Worm (Caenorhabditis elegans): Measurements from ENCODE around the gene irld-67.
A peak's percentile ranks its signal among the peaks of the same experiment; 100 is the strongest.

The irld-67 gene

ce11 chrII:2952629-2953028 is 18.4 kb upstream of the irld-67 start, which contains the start of gene irld-51:
Gene irld-51, minus strand, starts transcription at chrII:2952729.
- no peak for TF ChIP-seq zip-11 (GFP tag; IDR thresholded peaks at IDR 0.05)
- TF ChIP-seq nhr-42 (GFP tag; IDR thresholded peaks at IDR 0.05), result no peak
- no peak for TF ChIP-seq ces-1 (GFP tag; optimal IDR thresholded peaks at IDR 0.05)

ce11 chrII:2948614-2949013 is 14.4 kb upstream of the irld-67 start:
- TF ChIP-seq lir-3 (tag; optimal IDR thresholded peaks at IDR 0.05), result no peak
- TF ChIP-seq aha-1 (tag), result peak; percentile 98
- TF ChIP-seq F10B5.3 (tag; optimal IDR thresholded peaks at IDR 0.05), result no peak

- TF ChIP-seq hif-1 (tag; optimal IDR thresholded peaks at IDR 0.05) (no peak), attf-4 (tag; optimal IDR thresholded peaks at IDR 0.05) (no peak), pqm-1 (tag; optimal IDR thresholded peaks at IDR 0.05) (no peak), dmd-9 (GFP tag; IDR thresholded peaks at IDR 0.05) (no peak), pha-4 (GFP tag; IDR thresholded peaks at IDR 0.05) (no peak), pha-4 (tag; optimal IDR thresholded peaks at IDR 0.05) (no peak), gei-8 (GFP tag; optimal IDR thresholded peaks at IDR 0.05) (no peak), zag-1 (tag; optimal IDR thresholded peaks at IDR 0.05) (no peak)
These were observed 12.2 kb upstream of the irld-67 start, which contains the start of gene srw-79 for ce11 chrII:2946438-2946837. Gene srw-79, plus strand, starts transcription at chrII:2946738.

ce11 chrII:2943966-2944365 is 9.7 kb upstream of the irld-67 start, which contains the start of the genes irld-50 and irld-49:
Gene irld-50, minus strand, starts transcription at chrII:2944066.
Gene irld-49, plus strand, starts transcription at chrII:2944176.
- no peak for TF ChIP-seq tag-97 (GFP tag; IDR thresholded peaks at IDR 0.05)
- no peak for TF ChIP-seq zfp-3 (GFP tag; conservative IDR thresholded peaks at IDR 0.05)
- TF ChIP-seq F10B5.3 (tag; optimal IDR thresholded peaks at IDR 0.05), result no peak
- TF ChIP-seq dve-1 (tag; optimal IDR thresholded peaks at IDR 0.05; ENCODE audit: insufficient read depth), result no peak
- no peak for TF ChIP-seq mxl-3 (GFP tag; optimal IDR thresholded peaks at IDR 0.05)
- TF ChIP-seq hlh-30 (tag; optimal IDR thresholded peaks at IDR 0.05; ENCODE audit: insufficient read depth), result no peak
- no peak for TF ChIP-seq attf-4 (tag; optimal IDR thresholded peaks at IDR 0.05)
- no peak for TF ChIP-seq nhr-111 (GFP tag; optimal IDR thresholded peaks at IDR 0.05)
- no peak for TF ChIP-seq ZK546.5 (tag; optimal IDR thresholded peaks at IDR 0.05)
- TF ChIP-seq F37D6.2 (tag; optimal IDR thresholded peaks at IDR 0.05), result no peak
- TF ChIP-seq mdl-1 (tag; optimal IDR thresholded peaks at IDR 0.05), result no peak
- TF ChIP-seq lin-38 (GFP tag; IDR thresholded peaks at IDR 0.05), result no peak
- TF ChIP-seq spr-3 (GFP tag; optimal IDR thresholded peaks at IDR 0.05), result no peak

ce11 chrII:2940747-2941146 is 6.5 kb upstream of the irld-67 start, which contains the start of gene irld-66:
Gene irld-66, minus strand, starts transcription at chrII:2940847.
- TF ChIP-seq dmd-9 (GFP tag; IDR thresholded peaks at IDR 0.05) (no peak), pqm-1 (tag; optimal IDR thresholded peaks at IDR 0.05) (no peak), lin-15B (tag; optimal IDR thresholded peaks at IDR 0.05) (no peak), nhr-28 (tag; optimal IDR thresholded peaks at IDR 0.05) (no peak), gei-8 (GFP tag; optimal IDR thresholded peaks at IDR 0.05) (no peak), saeg-2 (GFP tag; IDR thresholded peaks at IDR 0.05) (no peak), T20F7.1 (GFP tag; optimal IDR thresholded peaks at IDR 0.05) (no peak), ceh-44 (GFP tag; IDR thresholded peaks at IDR 0.05) (no peak), aha-1 (tag) (no peak), fos-1 (tag; optimal IDR thresholded peaks at IDR 0.05) (no peak), Y105C5A.15 (GFP tag; IDR thresholded peaks at IDR 0.05) (no peak), nhr-237 (tag; optimal IDR thresholded peaks at IDR 0.05) (no peak), vab-7 (GFP tag; IDR thresholded peaks at IDR 0.05) (no peak), fkh-10 (GFP tag; optimal IDR thresholded peaks at IDR 0.05) (no peak), lir-3 (tag; optimal IDR thresholded peaks at IDR 0.05) (no peak)
